Worm (Caenorhabditis elegans): ENCODE measurements around the gene lat-1.
A peak's percentile ranks its signal among the peaks of the same experiment; 100 is the strongest.

The lat-1 gene

DNA sequence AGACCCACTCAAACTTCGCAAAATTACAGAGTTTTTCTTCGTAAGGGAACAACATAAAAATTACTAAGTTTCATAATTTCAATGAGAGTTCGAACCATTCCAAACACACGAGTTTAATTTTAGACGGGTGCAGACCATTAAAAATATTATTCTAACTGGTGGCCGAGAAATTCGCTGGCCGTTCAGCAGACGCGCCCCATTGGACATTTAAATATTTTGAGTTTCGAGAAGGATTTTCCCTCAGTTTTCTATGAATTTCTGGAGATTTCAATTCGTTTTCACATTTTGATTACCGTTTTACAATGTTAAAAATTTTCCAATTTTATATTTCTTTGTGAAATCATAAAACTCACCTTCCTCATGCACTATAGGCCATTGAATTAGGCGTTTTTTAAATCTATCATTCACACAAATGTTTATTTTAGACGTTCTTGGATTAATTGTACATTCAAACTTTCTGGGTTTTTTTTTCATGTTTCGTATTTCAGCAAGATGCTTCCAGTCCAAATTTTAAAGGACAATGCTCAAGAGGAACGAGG lies 30.7 kb downstream of the lat-1 start, which contains the start of gene cct-2:
Gene cct-2, plus strand, starts transcription at position 489 of the 539 bp plus-strand sequence.
- TF ChIP-seq R02D3.7 (tag; optimal IDR thresholded peaks at IDR 0.05) (no peak), mml-1 (tag; optimal IDR thresholded peaks at IDR 0.05) (no peak), nhr-43 (tag; optimal IDR thresholded peaks at IDR 0.05; ENCODE audit: poor library complexity, severe bottlenecking) (peak; percentile 50), elt-1 (tag; optimal IDR thresholded peaks at IDR 0.05) (no peak), nhr-237 (tag; optimal IDR thresholded peaks at IDR 0.05) (no peak), jun-1 (tag; optimal IDR thresholded peaks at IDR 0.05) (no peak), unc-39 (tag; optimal IDR thresholded peaks at IDR 0.05) (no peak), fkh-2 (tag; optimal IDR thresholded peaks at IDR 0.05) (no peak), nhr-28 (tag; optimal IDR thresholded peaks at IDR 0.05) (no peak), pha-4 (tag; optimal IDR thresholded peaks at IDR 0.05) (peak; percentile 72), ceh-16 (tag; optimal IDR thresholded peaks at IDR 0.05) (no peak), nhr-67 (tag; optimal IDR thresholded peaks at IDR 0.05) (no peak), nhr-77 (tag; optimal IDR thresholded peaks at IDR 0.05) (no peak), fkh-10 (GFP tag; optimal IDR thresholded peaks at IDR 0.05) (no peak), ztf-11 (tag; optimal IDR thresholded peaks at IDR 0.05) (no peak), ceh-9 (tag; optimal IDR thresholded peaks at IDR 0.05) (no peak), lin-39 (tag; optimal IDR thresholded peaks at IDR 0.05) (peak; percentile 40), elt-2 (tag; optimal IDR thresholded peaks at IDR 0.05) (peak; percentile 2), egl-27 (tag; optimal IDR thresholded peaks at IDR 0.05) (no peak), nhr-25 (tag; optimal IDR thresholded peaks at IDR 0.05) (peak; percentile 56), ztf-4 (tag; optimal IDR thresholded peaks at IDR 0.05) (no peak), nfya-1 (tag; optimal IDR thresholded peaks at IDR 0.05; ENCODE audit: insufficient read depth) (peak; percentile 65), sea-2 (GFP tag; optimal IDR thresholded peaks at IDR 0.05) (no peak), zag-1 (tag; optimal IDR thresholded peaks at IDR 0.05) (no peak), daf-12 (tag; optimal IDR thresholded peaks at IDR 0.05) (no peak), hmg-11 (tag; optimal IDR thresholded peaks at IDR 0.05) (peak; percentile 9), snpc-4 (tag; optimal IDR thresholded peaks at IDR 0.05) (peak; percentile 67), ZK546.5 (tag; optimal IDR thresholded peaks at IDR 0.05) (no peak), tbx-2 (tag; optimal IDR thresholded peaks at IDR 0.05) (no peak), lin-15B (tag; optimal IDR thresholded peaks at IDR 0.05) (peak; percentile 74), lsy-12 (tag; optimal IDR thresholded peaks at IDR 0.05) (no peak), egl-5 (tag; optimal IDR thresholded peaks at IDR 0.05) (no peak), nhr-23 (tag; optimal IDR thresholded peaks at IDR 0.05) (peak; percentile 12)

- TF ChIP-seq fkh-2 (tag; optimal IDR thresholded peaks at IDR 0.05) (no peak), ama-1 (optimal IDR thresholded peaks at IDR 0.05) (peak; percentile 81)
Measured at ce11 chrII:8929771-8930170, 33.1 kb downstream of the lat-1 start, which contains the start of gene mrpl-50. TSS of gene mrpl-50 (plus strand) at chrII:8929841.

ce11 chrII:8930763-8931162 lies 34.1 kb downstream of the lat-1 start, which contains the start of gene enol-1:
TSS of gene enol-1 (plus strand) at chrII:8930997.
- TF ChIP-seq sea-2 (GFP tag; optimal IDR thresholded peaks at IDR 0.05) (no peak), daf-12 (tag; optimal IDR thresholded peaks at IDR 0.05) (no peak), mml-1 (tag; optimal IDR thresholded peaks at IDR 0.05) (no peak), nfya-1 (tag; optimal IDR thresholded peaks at IDR 0.05; ENCODE audit: insufficient read depth) (no peak), nhr-43 (tag; optimal IDR thresholded peaks at IDR 0.05; ENCODE audit: poor library complexity, severe bottlenecking) (no peak), ama-1 (optimal IDR thresholded peaks at IDR 0.05) (no peak), nhr-77 (tag; optimal IDR thresholded peaks at IDR 0.05) (no peak), aly-2 (tag; optimal IDR thresholded peaks at IDR 0.05) (no peak), tbx-2 (tag; optimal IDR thresholded peaks at IDR 0.05) (no peak), ztf-11 (tag; optimal IDR thresholded peaks at IDR 0.05) (no peak), eor-1 (tag; optimal IDR thresholded peaks at IDR 0.05) (no peak), ztf-4 (tag; optimal IDR thresholded peaks at IDR 0.05) (no peak), jun-1 (tag; optimal IDR thresholded peaks at IDR 0.05) (no peak), ceh-28 (tag; optimal IDR thresholded peaks at IDR 0.05) (no peak), nhr-23 (tag; optimal IDR thresholded peaks at IDR 0.05) (no peak), mdl-1 (tag; optimal IDR thresholded peaks at IDR 0.05) (no peak), fos-1 (tag; optimal IDR thresholded peaks at IDR 0.05) (no peak), lsy-12 (tag; optimal IDR thresholded peaks at IDR 0.05) (no peak), unc-39 (tag; optimal IDR thresholded peaks at IDR 0.05) (no peak), fkh-10 (GFP tag; optimal IDR thresholded peaks at IDR 0.05) (no peak)
